Worm (Caenorhabditis elegans): ENCODE data around the gene F22E5.20.

F22E5.20 gene

DNA sequence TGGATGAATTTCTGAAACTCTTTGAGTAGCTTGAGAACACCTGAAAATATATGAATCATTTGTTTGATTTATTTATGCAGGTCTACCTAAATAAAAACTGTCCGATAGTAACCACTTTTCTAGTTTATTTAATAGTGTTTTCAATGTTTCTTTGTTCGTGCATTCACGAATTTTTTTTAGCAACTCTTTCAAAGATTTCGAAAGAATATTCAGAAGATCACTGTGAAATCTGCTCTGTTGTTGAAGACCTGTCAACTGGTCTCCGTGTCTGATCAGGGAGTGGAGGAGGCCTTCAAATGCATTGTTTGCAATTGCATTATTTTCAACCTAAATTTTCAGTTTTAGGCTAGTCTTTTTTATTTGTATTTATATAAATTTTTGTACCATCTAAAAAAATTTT is 36.5 kb upstream of the F22E5.20 start, which contains the start of gene T05A8.1:
Gene T05A8.1 (minus strand): TSS at position 101 of the 400 bp plus-strand sequence.
- TF ChIP-seq lsy-2 (tag; optimal IDR thresholded peaks at IDR 0.05) = no peak
- TF ChIP-seq sptf-1 (tag; optimal IDR thresholded peaks at IDR 0.05) = no peak
- no peak for TF ChIP-seq zip-8 (tag; optimal IDR thresholded peaks at IDR 0.05)
- TF ChIP-seq cnd-1 (tag; optimal IDR thresholded peaks at IDR 0.05) = no peak
- no peak for TF ChIP-seq ces-1 (GFP tag; optimal IDR thresholded peaks at IDR 0.05)
- no peak for TF ChIP-seq drap-1 (GFP tag; optimal IDR thresholded peaks at IDR 0.05)
- TF ChIP-seq nhr-28 (tag; optimal IDR thresholded peaks at IDR 0.05) = no peak
- no peak for TF ChIP-seq ceh-43 (GFP tag; optimal IDR thresholded peaks at IDR 0.05)
- no peak for TF ChIP-seq elt-3 (tag; optimal IDR thresholded peaks at IDR 0.05)
- TF ChIP-seq mab-5 (tag; optimal IDR thresholded peaks at IDR 0.05) = no peak
- no peak for TF ChIP-seq ceh-39 (tag; optimal IDR thresholded peaks at IDR 0.05)
- TF ChIP-seq flh-1 (GFP tag; optimal IDR thresholded peaks at IDR 0.05) = no peak
- TF ChIP-seq ztf-11 (tag; optimal IDR thresholded peaks at IDR 0.05) = no peak
- TF ChIP-seq nhr-76 (tag; optimal IDR thresholded peaks at IDR 0.05) = no peak
- no peak for TF ChIP-seq blmp-1 (tag; optimal IDR thresholded peaks at IDR 0.05)
- TF ChIP-seq lin-32 (GFP tag; optimal IDR thresholded peaks at IDR 0.05) = no peak
- no peak for TF ChIP-seq nhr-237 (tag; optimal IDR thresholded peaks at IDR 0.05)
- TF ChIP-seq nhr-12 (tag; optimal IDR thresholded peaks at IDR 0.05) = no peak
- no peak for TF ChIP-seq sem-2 (GFP tag; optimal IDR thresholded peaks at IDR 0.05)

DNA sequence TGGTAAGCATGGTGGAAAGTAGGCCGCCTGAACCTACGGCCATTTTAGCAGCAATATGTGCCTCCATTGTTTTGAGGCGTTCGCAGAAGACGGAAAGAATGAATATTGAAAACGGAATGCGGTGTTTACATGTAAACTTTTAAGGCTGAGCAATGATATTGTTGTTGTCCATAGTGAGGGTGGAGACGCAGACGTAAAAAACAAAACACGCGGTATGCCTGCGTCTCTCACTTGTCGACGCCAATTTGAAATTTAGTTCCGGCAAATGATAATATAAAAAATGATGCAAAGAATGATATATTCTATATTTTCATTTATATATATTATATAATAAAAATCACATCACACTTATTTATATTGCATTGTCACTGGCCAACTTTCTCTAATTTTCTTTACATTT is 34.4 kb upstream of the F22E5.20 start, which contains the start of gene Y47G7B.2:
Gene Y47G7B.2 (minus strand): TSS at position 143 of the 400 bp plus-strand sequence.
- TF ChIP-seq nhr-237 (tag; optimal IDR thresholded peaks at IDR 0.05) (no peak), snpc-4 (tag; optimal IDR thresholded peaks at IDR 0.05) (no peak), blmp-1 (tag; optimal IDR thresholded peaks at IDR 0.05) (no peak), lin-32 (GFP tag; optimal IDR thresholded peaks at IDR 0.05) (no peak), lsy-2 (tag; optimal IDR thresholded peaks at IDR 0.05) (no peak), ztf-11 (tag; optimal IDR thresholded peaks at IDR 0.05) (no peak), unc-62 (GFP tag; optimal IDR thresholded peaks at IDR 0.05) (no peak), tbx-8 (GFP tag; optimal IDR thresholded peaks at IDR 0.05) (no peak), elt-1 (tag; optimal IDR thresholded peaks at IDR 0.05; ENCODE audit: borderline replicate concordance, insufficient read depth) (no peak), ceh-83 (GFP tag; optimal IDR thresholded peaks at IDR 0.05) (no peak), nhr-28 (tag; optimal IDR thresholded peaks at IDR 0.05) (no peak), M03D4.4 (tag; optimal IDR thresholded peaks at IDR 0.05) (no peak), ham-2 (GFP tag; optimal IDR thresholded peaks at IDR 0.05) (no peak)

- TF ChIP-seq M03D4.4 (tag; optimal IDR thresholded peaks at IDR 0.05) = no peak
- TF ChIP-seq unc-62 (GFP tag; optimal IDR thresholded peaks at IDR 0.05) = no peak
- TF ChIP-seq mab-5 (tag; optimal IDR thresholded peaks at IDR 0.05) = no peak
- TF ChIP-seq unc-39 (tag; optimal IDR thresholded peaks at IDR 0.05) = no peak
- TF ChIP-seq cnd-1 (tag; optimal IDR thresholded peaks at IDR 0.05) = no peak
- TF ChIP-seq ham-2 (GFP tag; optimal IDR thresholded peaks at IDR 0.05) = no peak
Measured at ce11 chrII:2705200-2705599, 31.8 kb upstream of the F22E5.20 start, which contains the start of gene srh-128. Gene srh-128, minus strand, starts transcription at chrII:2705300.

ce11 chrII:2702757-2703156 is 29.3 kb upstream of the F22E5.20 start, which contains the start of gene sri-60:
Gene sri-60, minus strand, starts transcription at chrII:2702857.
- TF ChIP-seq nhr-237 (tag; optimal IDR thresholded peaks at IDR 0.05) (no peak), ceh-83 (GFP tag; optimal IDR thresholded peaks at IDR 0.05) (no peak), unc-39 (tag; optimal IDR thresholded peaks at IDR 0.05) (no peak), nhr-2 (tag; optimal IDR thresholded peaks at IDR 0.05) (no peak), lin-13 (tag; optimal IDR thresholded peaks at IDR 0.05) (no peak), elt-1 (tag; optimal IDR thresholded peaks at IDR 0.05; ENCODE audit: borderline replicate concordance, insufficient read depth) (no peak), lin-32 (GFP tag; optimal IDR thresholded peaks at IDR 0.05) (no peak), zip-8 (tag; optimal IDR thresholded peaks at IDR 0.05) (no peak), pha-4 (tag; optimal IDR thresholded peaks at IDR 0.05) (no peak), flh-1 (GFP tag; optimal IDR thresholded peaks at IDR 0.05) (no peak), ztf-11 (tag; optimal IDR thresholded peaks at IDR 0.05) (no peak), ceh-39 (tag; optimal IDR thresholded peaks at IDR 0.05) (no peak), nhr-76 (tag; optimal IDR thresholded peaks at IDR 0.05) (no peak), ces-1 (GFP tag; optimal IDR thresholded peaks at IDR 0.05) (no peak), hlh-1 (tag; optimal IDR thresholded peaks at IDR 0.05) (no peak), nhr-12 (tag; optimal IDR thresholded peaks at IDR 0.05) (no peak)

- no peak for TF ChIP-seq flh-1 (GFP tag; optimal IDR thresholded peaks at IDR 0.05)
- TF ChIP-seq sem-2 (GFP tag; optimal IDR thresholded peaks at IDR 0.05) = no peak
- no peak for TF ChIP-seq hlh-1 (tag; optimal IDR thresholded peaks at IDR 0.05)
- TF ChIP-seq ham-2 (GFP tag; optimal IDR thresholded peaks at IDR 0.05) = no peak
- no peak for TF ChIP-seq elt-3 (tag; optimal IDR thresholded peaks at IDR 0.05)
- no peak for TF ChIP-seq nhr-76 (tag; optimal IDR thresholded peaks at IDR 0.05)
- TF ChIP-seq mls-2 (tag; optimal IDR thresholded peaks at IDR 0.05) = no peak
- TF ChIP-seq nhr-28 (tag; optimal IDR thresholded peaks at IDR 0.05) = no peak
- no peak for TF ChIP-seq lin-13 (tag; optimal IDR thresholded peaks at IDR 0.05)
- TF ChIP-seq unc-62 (GFP tag; optimal IDR thresholded peaks at IDR 0.05) = no peak
- no peak for TF ChIP-seq M03D4.4 (tag; optimal IDR thresholded peaks at IDR 0.05)
- no peak for TF ChIP-seq nhr-237 (tag; optimal IDR thresholded peaks at IDR 0.05)
- TF ChIP-seq elt-1 (tag; optimal IDR thresholded peaks at IDR 0.05; ENCODE audit: borderline replicate concordance, insufficient read depth) = no peak
- TF ChIP-seq drap-1 (GFP tag; optimal IDR thresholded peaks at IDR 0.05) = no peak
- TF ChIP-seq ztf-11 (tag; optimal IDR thresholded peaks at IDR 0.05) = no peak
- no peak for TF ChIP-seq cnd-1 (tag; optimal IDR thresholded peaks at IDR 0.05)
- TF ChIP-seq mep-1 (tag; optimal IDR thresholded peaks at IDR 0.05) = no peak
- TF ChIP-seq nhr-12 (tag; optimal IDR thresholded peaks at IDR 0.05) = no peak
- TF ChIP-seq ceh-83 (GFP tag; optimal IDR thresholded peaks at IDR 0.05) = no peak
Measured at ce11 chrII:2700229-2700628, 26.8 kb upstream of the F22E5.20 start, which contains the start of gene sri-61. Gene sri-61, minus strand, starts transcription at chrII:2700329.

All from whole organism, mixed stage, embryonic.